Worm (Caenorhabditis elegans) whole organism, early embryonic: ENCODE data around the gene F17E9.15.

Experiments used
- ama-1 ChIP-seq: fragments of 150-350 bp; optimal IDR thresholded peaks from 2 replicates; lab custom pipeline; 2014
- ceh-13 ChIP-seq: fragments of 200-800 bp; sonication (Bioruptor generic); optimal IDR thresholded peaks from 2 replicates; lab custom pipeline; 2018; ENCODE audit warnings: mild to moderate bottlenecking, missing genetic modification characterization, missing compliant biosample characterization
- ceh-36 ChIP-seq: sonication (generic microtip); optimal IDR thresholded peaks from 2 replicates; lab custom pipeline; 2016; ENCODE audit warnings: missing genetic modification characterization, inconsistent platforms, missing compliant biosample characterization
- flt-1 ChIP-seq: fragments of 200-800 bp; sonication (Bioruptor generic); IDR thresholded peaks from 2 replicates; pipeline ENCODE4 v1.3.6; 2022; ENCODE audit warnings: missing genetic modification characterization, missing compliant biosample characterization
- hmg-4 ChIP-seq: fragments of 200-800 bp; sonication (Bioruptor generic); optimal IDR thresholded peaks from 2 replicates; lab custom pipeline; 2018; ENCODE audit warnings: mild to moderate bottlenecking, missing genetic modification characterization, missing compliant biosample characterization

DNA sequence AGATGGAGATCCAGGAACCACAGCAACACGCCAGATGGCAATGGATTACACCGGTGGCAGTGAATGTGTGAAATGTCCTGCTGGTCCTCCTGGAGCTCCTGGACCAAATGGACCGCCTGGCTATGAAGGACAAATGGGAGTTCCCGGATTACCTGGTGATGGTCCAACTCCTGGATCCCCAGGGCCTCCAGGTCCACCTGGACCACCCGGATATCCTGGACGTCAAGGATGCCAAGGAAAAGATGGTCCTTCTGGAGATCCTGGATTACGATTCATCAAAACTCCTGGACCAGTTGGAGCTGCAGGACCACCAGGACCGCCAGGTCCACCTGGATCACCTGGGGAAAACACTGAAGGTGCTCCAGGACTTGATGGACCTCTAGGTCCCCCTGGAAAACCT lies 10.1 kb downstream of the F17E9.15 start:
- TF ChIP-seq hmg-4, result no peak
- TF ChIP-seq ceh-36 (tag; lab: Kevin White, UChicago), result no peak
- TF ChIP-seq flt-1 (GFP tag; lab: Robert Waterston, UW), result no peak
- TF ChIP-seq ceh-13 (GFP tag; lab: Kevin White, UChicago), result no peak
- TF ChIP-seq ama-1 (lab: Kevin White, UChicago), result no peak
